Worm (Caenorhabditis elegans) whole organism, L4 larva: ENCODE results near the gene fbxa-153.
"Not testable (repeated sequence)": the region's sequence is repeated elsewhere in the genome, so short reads cannot be mapped to it uniquely, and the experiment has no call there.

ENCODE experiments used
- F10B5.3 ChIP-seq: sonication (generic microtip); optimal IDR thresholded peaks from 2 replicates; lab custom pipeline; 2016; ENCODE audit warnings: mild to moderate bottlenecking, missing genetic modification characterization, missing compliant biosample characterization
- F26F4.8 ChIP-seq: fragments of 200-800 bp; sonication (Bioruptor generic); conservative IDR thresholded peaks from 2 replicates; pipeline ENCODE4 v1.3.6; 2022; ENCODE audit warnings: missing genetic modification characterization, missing compliant biosample characterization
- T26A8.4 ChIP-seq: fragments of 200-800 bp; sonication (Bioruptor generic); IDR thresholded peaks from 2 replicates; pipeline ENCODE4 v1.3.6; 2022; ENCODE audit warnings: missing genetic modification characterization, missing compliant biosample characterization
- ZK337.2 ChIP-seq: fragments of 200-800 bp; sonication (Bioruptor generic); IDR thresholded peaks from 2 replicates; pipeline ENCODE4 v1.3.6; 2022; ENCODE audit warnings: missing genetic modification reagents, missing genetic modification characterization, missing compliant biosample characterization
- ceh-28 ChIP-seq: fragments of 150-350 bp; optimal IDR thresholded peaks from 2 replicates; lab custom pipeline; 2014; ENCODE audit warnings: missing biosample characterization, missing genetic modification reagents, missing genetic modification characterization
- ceh-44 ChIP-seq: fragments of 200-800 bp; sonication (Bioruptor generic); IDR thresholded peaks from 2 replicates; pipeline ENCODE4 v1.3.6; 2022; ENCODE audit warnings: missing genetic modification reagents, missing genetic modification characterization, missing compliant biosample characterization
- ceh-62 ChIP-seq: sonication (generic microtip); optimal IDR thresholded peaks from 2 replicates; lab custom pipeline; 2017; ENCODE audit warnings: missing biosample characterization, missing genetic modification characterization
- ctbp-1 ChIP-seq: fragments of 200-800 bp; sonication (Bioruptor generic); IDR thresholded peaks from 2 replicates; pipeline ENCODE4 v1.3.6; 2022; ENCODE audit warnings: missing genetic modification reagents, missing genetic modification characterization, missing compliant biosample characterization
- daf-12 ChIP-seq: fragments of 150-350 bp; optimal IDR thresholded peaks from 2 replicates; lab custom pipeline; 2014; ENCODE audit warnings: missing biosample characterization, missing genetic modification reagents, missing genetic modification characterization
- dmd-9 ChIP-seq: fragments of 200-800 bp; sonication (Bioruptor generic); IDR thresholded peaks from 2 replicates; pipeline ENCODE4 v1.3.6; 2022; ENCODE audit warnings: missing genetic modification reagents, missing genetic modification characterization, missing compliant biosample characterization
- dpl-1 ChIP-seq: fragments of 150-350 bp; optimal IDR thresholded peaks from 2 replicates; lab custom pipeline; 2014; ENCODE audit warnings: missing biosample characterization, missing genetic modification reagents, missing genetic modification characterization
- dve-1 ChIP-seq: sonication (generic microtip); optimal IDR thresholded peaks from 2 replicates; lab custom pipeline; 2017; ENCODE audit warnings: antibody characterized with exemption, mild to moderate bottlenecking, missing genetic modification characterization, missing compliant biosample characterization; ENCODE audit not compliant: insufficient read depth
- egl-27 ChIP-seq: sonication (generic microtip); optimal IDR thresholded peaks from 3 replicates; lab custom pipeline; 2017; ENCODE audit warnings: missing biosample characterization, missing genetic modification reagents, missing genetic modification characterization
- hlh-11 ChIP-seq: fragments of 200-800 bp; sonication (Bioruptor generic); optimal IDR thresholded peaks from 2 replicates; lab custom pipeline; 2018; ENCODE audit warnings: mild to moderate bottlenecking, missing genetic modification characterization, missing compliant biosample characterization
- lin-1 ChIP-seq: fragments of 200-800 bp; sonication (Bioruptor generic); IDR thresholded peaks from 2 replicates; pipeline ENCODE4 v1.3.6; 2022; ENCODE audit warnings: missing genetic modification reagents, missing genetic modification characterization, missing compliant biosample characterization
- lin-15B ChIP-seq: fragments of 150-350 bp; sonication (generic microtip); optimal IDR thresholded peaks from 3 replicates; lab custom pipeline; 2014; ENCODE audit warnings: missing biosample characterization, missing genetic modification characterization
- lin-29 ChIP-seq: fragments of 200-800 bp; sonication (Bioruptor generic); IDR thresholded peaks from 2 replicates; pipeline ENCODE4 v1.3.6; 2022; ENCODE audit warnings: missing genetic modification reagents, missing genetic modification characterization, missing compliant biosample characterization
- lir-3 ChIP-seq: sonication (generic microtip); optimal IDR thresholded peaks from 2 replicates; lab custom pipeline; 2016; ENCODE audit warnings: mild to moderate bottlenecking, missing genetic modification characterization, missing compliant biosample characterization
- nhr-102 ChIP-seq: sonication (generic microtip); optimal IDR thresholded peaks from 2 replicates; lab custom pipeline; 2016; ENCODE audit warnings: mild to moderate bottlenecking, missing genetic modification characterization, moderate library complexity, missing compliant biosample characterization
- nhr-11 ChIP-seq: fragments of 150-350 bp; optimal IDR thresholded peaks from 2 replicates; lab custom pipeline; 2014; ENCODE audit warnings: missing biosample characterization, missing genetic modification characterization
- nhr-28 ChIP-seq: fragments of 150-350 bp; optimal IDR thresholded peaks from 2 replicates; lab custom pipeline; 2014; ENCODE audit warnings: missing biosample characterization, missing genetic modification characterization
- nhr-42 ChIP-seq: fragments of 200-800 bp; sonication (Bioruptor generic); IDR thresholded peaks from 2 replicates; pipeline ENCODE4 v1.3.6; 2022; ENCODE audit warnings: missing genetic modification characterization, missing compliant biosample characterization
- nhr-76 ChIP-seq: fragments of 150-350 bp; optimal IDR thresholded peaks from 2 replicates; lab custom pipeline; 2014; ENCODE audit warnings: missing biosample characterization, missing genetic modification characterization
- pha-4 ChIP-seq, 2 experiments: fragments of 150-350 bp in 1 of 2; fragments of 200-800 bp in 1 of 2; sonication (Bioruptor generic) in 1 of 2; IDR thresholded peaks in 1 of 2; optimal IDR thresholded peaks in 1 of 2; 2 replicates each; pipeline versions ENCODE4 v1.3.6 to Lab custom; 2014 to 2022; ENCODE audit warnings: missing genetic modification characterization in 2 of 2, missing genetic modification reagents in 2 of 2, missing biosample characterization in 1 of 2, missing compliant biosample characterization in 1 of 2
- php-3 ChIP-seq: fragments of 200-800 bp; sonication (Bioruptor generic); IDR thresholded peaks from 2 replicates; pipeline ENCODE4 v1.3.6; 2022; ENCODE audit warnings: missing genetic modification reagents, missing genetic modification characterization, missing compliant biosample characterization
- pqm-1 ChIP-seq: sonication (generic microtip); optimal IDR thresholded peaks from 2 replicates; lab custom pipeline; 2017; ENCODE audit warnings: missing biosample characterization, missing genetic modification characterization
- saeg-2 ChIP-seq: fragments of 200-800 bp; sonication (Bioruptor generic); IDR thresholded peaks from 2 replicates; pipeline ENCODE4 v1.3.6; 2022; ENCODE audit warnings: missing genetic modification reagents, missing genetic modification characterization, missing compliant biosample characterization
- skn-1 ChIP-seq: fragments of 150-350 bp; optimal IDR thresholded peaks from 2 replicates; lab custom pipeline; 2014; ENCODE audit warnings: missing biosample characterization, missing genetic modification characterization
- tag-97 ChIP-seq: fragments of 200-800 bp; sonication (Bioruptor generic); IDR thresholded peaks from 2 replicates; pipeline ENCODE4 v1.3.6; 2022; ENCODE audit warnings: missing genetic modification characterization, missing compliant biosample characterization
- tra-1 ChIP-seq: fragments of 200-800 bp; sonication (Bioruptor generic); IDR thresholded peaks from 2 replicates; pipeline ENCODE4 v1.3.6; 2022; ENCODE audit warnings: missing genetic modification reagents, missing genetic modification characterization, missing compliant biosample characterization
- unc-62 ChIP-seq, 3 experiments: fragments of 150-350 bp in 1 of 3; sonication (generic microtip); optimal IDR thresholded peaks in 2 of 3; peaks in 1 of 3; 1 replicate in 1 of 3; 2 replicates in 2 of 3; lab custom pipeline; 2014 to 2017; ENCODE audit warnings: missing biosample characterization in 3 of 3, missing genetic modification characterization in 3 of 3, missing genetic modification reagents in 3 of 3, missing genotype in 1 of 3
- zag-1 ChIP-seq: fragments of 150-350 bp; optimal IDR thresholded peaks from 2 replicates; lab custom pipeline; 2014; ENCODE audit warnings: missing biosample characterization, missing genetic modification characterization
- zfp-2 ChIP-seq: sonication (generic microtip); optimal IDR thresholded peaks from 2 replicates; lab custom pipeline; 2016; ENCODE audit warnings: mild to moderate bottlenecking, missing genetic modification characterization, missing compliant biosample characterization
- zip-2 ChIP-seq: fragments of 150-350 bp; optimal IDR thresholded peaks from 2 replicates; lab custom pipeline; 2014; ENCODE audit warnings: missing biosample characterization, missing genetic modification characterization
- ztf-7 ChIP-seq: fragments of 150-350 bp; optimal IDR thresholded peaks from 2 replicates; lab custom pipeline; 2014; ENCODE audit warnings: missing biosample characterization, missing genetic modification characterization

The fbxa-153 gene

ce11 chrV:15650167-15650566 lies 40.0 kb upstream of the fbxa-153 start, which contains the start of gene sru-42:
TSS of gene sru-42 (plus strand) at chrV:15650467.
- TF ChIP-seq pha-4 (GFP tag; IDR thresholded peaks at IDR 0.05; lab: Robert Waterston, UW) (no peak), pha-4 (tag; optimal IDR thresholded peaks at IDR 0.05; lab: Kevin White, UChicago) (no peak), dpl-1 (GFP tag; lab: Kevin White, UChicago) (no peak), nhr-42 (GFP tag; lab: Robert Waterston, UW) (no peak), lin-1 (GFP tag; lab: Robert Waterston, UW) (no peak), nhr-76 (no peak), dmd-9 (GFP tag; lab: Robert Waterston, UW) (no peak), hlh-11 (no peak), F10B5.3 (tag; lab: Kevin White, UChicago) (no peak), saeg-2 (GFP tag; lab: Robert Waterston, UW) (no peak), ZK337.2 (GFP tag; lab: Robert Waterston, UW) (no peak), skn-1 (tag; lab: Kevin White, UChicago) (no peak), ceh-62 (no peak), tag-97 (no peak), pqm-1 (tag; lab: Kevin White, UChicago) (no peak), dve-1 (no peak), egl-27 (tag; lab: Kevin White, UChicago) (no peak), lin-29 (GFP tag; lab: Robert Waterston, UW) (no peak), nhr-102 (no peak), F26F4.8 (no peak)

ce11 chrV:15647536-15648085 lies 37.4 kb upstream of the fbxa-153 start, which contains the start of the genes C55A1.7 and C55A1.6:
TSS of gene C55A1.7 (minus strand) at chrV:15647636.
TSS of gene C55A1.6 (plus strand) at chrV:15648035.
- not testable (repeated sequence) for TF ChIP-seq ctbp-1 (GFP tag; lab: Robert Waterston, UW); T26A8.4 (GFP tag; lab: Robert Waterston, UW); zip-2 (tag; lab: Kevin White, UChicago)

ce11 chrV:15644575-15644974 lies 34.4 kb upstream of the fbxa-153 start, which contains the start of gene str-23:
TSS of gene str-23 (plus strand) at chrV:15644875.
- TF ChIP-seq lir-3 (tag; lab: Kevin White, UChicago) (no peak), php-3 (no peak), tra-1 (no peak)

ce11 chrV:15643192-15643591 lies 33.0 kb upstream of the fbxa-153 start, which contains the start of gene C55A1.4:
TSS of gene C55A1.4 (minus strand) at chrV:15643292.
- not testable (repeated sequence) for TF ChIP-seq nhr-11 (tag; lab: Kevin White, UChicago); daf-12; php-3

- no peak for TF ChIP-seq ceh-44 (GFP tag; lab: Robert Waterston, UW)
- TF ChIP-seq nhr-28 (tag; lab: Kevin White, UChicago): no peak
- TF ChIP-seq ceh-28 (tag; lab: Kevin White, UChicago): no peak
- no peak for TF ChIP-seq ceh-62
- TF ChIP-seq F26F4.8: no peak
- no peak for TF ChIP-seq zfp-2 (tag; lab: Kevin White, UChicago)
- no peak for TF ChIP-seq zag-1 (tag; lab: Kevin White, UChicago)
- TF ChIP-seq lin-15B (tag; lab: Kevin White, UChicago): no peak
- TF ChIP-seq ztf-7: no peak
- TF ChIP-seq unc-62 (GFP tag; optimal IDR thresholded peaks at IDR 0.05 in 1 of 2; lab: Kevin White, UChicago): no peak
- TF ChIP-seq unc-62 (tag; optimal IDR thresholded peaks at IDR 0.05; lab: Kevin White, UChicago): no peak
- TF ChIP-seq, all 104 proteins: peak for 0
Measured at ce11 chrV:15638853-15639252, 28.7 kb upstream of the fbxa-153 start, which contains the start of gene srz-44. TSS of gene srz-44 (minus strand) at chrV:15638953.
